Worm (Caenorhabditis elegans) whole organism, L4 larva: ENCODE data around the gene apl-1.
A peak's percentile ranks its signal among the peaks of the same experiment; 100 is the strongest.

Experiments used
- T20F7.1 ChIP-seq: fragments of 200-800 bp; sonication (Bioruptor generic); optimal IDR thresholded peaks from 2 replicates; lab custom pipeline; 2018; ENCODE audit warnings: mild to moderate bottlenecking, missing genetic modification characterization, missing compliant biosample characterization
- T26A8.4 ChIP-seq: fragments of 200-800 bp; sonication (Bioruptor generic); IDR thresholded peaks from 2 replicates; pipeline ENCODE4 v1.3.6; 2022; ENCODE audit warnings: missing genetic modification characterization, missing compliant biosample characterization
- Y105C5A.15 ChIP-seq: fragments of 200-800 bp; sonication (Bioruptor generic); IDR thresholded peaks from 2 replicates; pipeline ENCODE4 v1.3.6; 2022; ENCODE audit warnings: missing genetic modification characterization, missing compliant biosample characterization
- Y48G9A.11 ChIP-seq: fragments of 200-800 bp; sonication (Bioruptor generic); IDR thresholded peaks from 2 replicates; pipeline ENCODE4 v1.3.6; 2022; ENCODE audit warnings: missing genetic modification reagents, missing genetic modification characterization, missing compliant biosample characterization
- ZK337.2 ChIP-seq: fragments of 200-800 bp; sonication (Bioruptor generic); IDR thresholded peaks from 2 replicates; pipeline ENCODE4 v1.3.6; 2022; ENCODE audit warnings: missing genetic modification reagents, missing genetic modification characterization, missing compliant biosample characterization
- ceh-20 ChIP-seq: fragments of 200-800 bp; sonication (Bioruptor generic); IDR thresholded peaks from 2 replicates; pipeline ENCODE4 v1.3.6; 2022; ENCODE audit warnings: missing genetic modification reagents, missing genetic modification characterization, missing compliant biosample characterization
- ceh-32 ChIP-seq: sonication (generic microtip); optimal IDR thresholded peaks from 2 replicates; lab custom pipeline; 2016; ENCODE audit warnings: mild to moderate bottlenecking, missing genetic modification characterization, missing compliant biosample characterization; ENCODE audit not compliant: poor library complexity
- cey-2 ChIP-seq: sonication (generic microtip); optimal IDR thresholded peaks from 3 replicates; lab custom pipeline; 2017; ENCODE audit warnings: missing genetic modification characterization, mild to moderate bottlenecking, missing compliant biosample characterization, antibody characterized with exemption, borderline replicate concordance; ENCODE audit not compliant: insufficient read depth
- daf-16 ChIP-seq, 3 experiments: sonication (generic microtip); optimal IDR thresholded peaks; 2 replicates each; lab custom pipeline; 2016 to 2017; ENCODE audit warnings: missing genetic modification characterization in 3 of 3, missing genetic modification reagents in 3 of 3, mild to moderate bottlenecking in 2 of 3, missing compliant biosample characterization in 2 of 3, missing biosample characterization in 1 of 3, moderate library complexity in 1 of 3
- daf-19 ChIP-seq: fragments of 200-800 bp; sonication (Bioruptor generic); conservative IDR thresholded peaks from 2 replicates; pipeline ENCODE4 v1.3.6; 2022; ENCODE audit warnings: missing genetic modification characterization, missing compliant biosample characterization
- daf-8 ChIP-seq: fragments of 200-800 bp; sonication (Bioruptor generic); IDR thresholded peaks from 2 replicates; pipeline ENCODE4 v1.3.6; 2022; ENCODE audit warnings: missing genetic modification characterization, missing compliant biosample characterization
- dmd-6 ChIP-seq: fragments of 200-800 bp; sonication (Bioruptor generic); IDR thresholded peaks from 2 replicates; pipeline ENCODE4 v1.3.6; 2022; ENCODE audit warnings: missing genetic modification reagents, missing genetic modification characterization, missing compliant biosample characterization
- dpl-1 ChIP-seq: fragments of 150-350 bp; optimal IDR thresholded peaks from 2 replicates; lab custom pipeline; 2014; ENCODE audit warnings: missing biosample characterization, missing genetic modification reagents, missing genetic modification characterization
- duxl-1 ChIP-seq: sonication (generic microtip); optimal IDR thresholded peaks from 2 replicates; lab custom pipeline; 2016; ENCODE audit warnings: mild to moderate bottlenecking, missing genetic modification characterization, moderate library complexity, missing compliant biosample characterization; ENCODE audit not compliant: poor library complexity
- egl-43 ChIP-seq: fragments of 200-800 bp; sonication (Bioruptor generic); IDR thresholded peaks from 2 replicates; pipeline ENCODE4 v1.3.6; 2022; ENCODE audit warnings: missing genetic modification reagents, missing genetic modification characterization, missing compliant biosample characterization
- fkh-10 ChIP-seq: fragments of 150-350 bp; optimal IDR thresholded peaks from 2 replicates; lab custom pipeline; 2014; ENCODE audit warnings: missing biosample characterization, missing genetic modification reagents, missing genetic modification characterization
- lin-15B ChIP-seq: fragments of 150-350 bp; sonication (generic microtip); optimal IDR thresholded peaks from 3 replicates; lab custom pipeline; 2014; ENCODE audit warnings: missing biosample characterization, missing genetic modification characterization
- lin-38 ChIP-seq: fragments of 200-800 bp; sonication (Bioruptor generic); IDR thresholded peaks from 2 replicates; pipeline ENCODE4 v1.3.6; 2022; ENCODE audit warnings: missing genetic modification reagents, missing genetic modification characterization, missing compliant biosample characterization
- lin-39 ChIP-seq: fragments of 150-350 bp; optimal IDR thresholded peaks from 2 replicates; lab custom pipeline; 2014; ENCODE audit warnings: missing biosample characterization, missing genetic modification reagents, missing genetic modification characterization
- lsy-2 ChIP-seq, 2 experiments: fragments of 150-350 bp in 1 of 2; sonication (generic microtip) in 1 of 2; optimal IDR thresholded peaks; 2 replicates each; lab custom pipeline; 2014 to 2017; ENCODE audit warnings: missing biosample characterization in 2 of 2, missing genetic modification characterization in 2 of 2
- mdt-29 ChIP-seq: fragments of 200-800 bp; sonication (Bioruptor generic); IDR thresholded peaks from 2 replicates; pipeline ENCODE4 v1.3.6; 2022; ENCODE audit warnings: missing genetic modification reagents, missing genetic modification characterization, missing compliant biosample characterization
- mxl-2 ChIP-seq: fragments of 200-800 bp; sonication (Bioruptor generic); conservative IDR thresholded peaks from 2 replicates; pipeline ENCODE4 v1.3.6; 2022; ENCODE audit warnings: missing genetic modification reagents, missing genetic modification characterization, missing compliant biosample characterization
- mxl-3 ChIP-seq: fragments of 200-800 bp; sonication (Bioruptor generic); optimal IDR thresholded peaks from 2 replicates; lab custom pipeline; 2018; ENCODE audit warnings: mild to moderate bottlenecking, missing genetic modification characterization, missing compliant biosample characterization
- nhr-10 ChIP-seq: fragments of 150-350 bp; optimal IDR thresholded peaks from 2 replicates; lab custom pipeline; 2014; ENCODE audit warnings: missing biosample characterization, missing genetic modification characterization
- nhr-111 ChIP-seq: fragments of 200-800 bp; sonication (Bioruptor generic); optimal IDR thresholded peaks from 2 replicates; lab custom pipeline; 2018; ENCODE audit warnings: mild to moderate bottlenecking, missing genetic modification characterization, missing compliant biosample characterization
- nhr-42 ChIP-seq: fragments of 200-800 bp; sonication (Bioruptor generic); IDR thresholded peaks from 2 replicates; pipeline ENCODE4 v1.3.6; 2022; ENCODE audit warnings: missing genetic modification characterization, missing compliant biosample characterization
- pha-4 ChIP-seq, 2 experiments: fragments of 150-350 bp in 1 of 2; fragments of 200-800 bp in 1 of 2; sonication (Bioruptor generic) in 1 of 2; IDR thresholded peaks in 1 of 2; optimal IDR thresholded peaks in 1 of 2; 2 replicates each; pipeline versions ENCODE4 v1.3.6 to Lab custom; 2014 to 2022; ENCODE audit warnings: missing genetic modification characterization in 2 of 2, missing genetic modification reagents in 2 of 2, missing biosample characterization in 1 of 2, missing compliant biosample characterization in 1 of 2
- pqm-1 ChIP-seq: sonication (generic microtip); optimal IDR thresholded peaks from 2 replicates; lab custom pipeline; 2017; ENCODE audit warnings: missing biosample characterization, missing genetic modification characterization
- rbr-2 ChIP-seq: sonication (generic microtip); optimal IDR thresholded peaks from 2 replicates; lab custom pipeline; 2016; ENCODE audit warnings: missing genotype, missing genetic modification characterization, missing compliant biosample characterization
- saeg-2 ChIP-seq: fragments of 200-800 bp; sonication (Bioruptor generic); IDR thresholded peaks from 2 replicates; pipeline ENCODE4 v1.3.6; 2022; ENCODE audit warnings: missing genetic modification reagents, missing genetic modification characterization, missing compliant biosample characterization
- set-16 ChIP-seq: fragments of 200-800 bp; sonication (Bioruptor generic); IDR thresholded peaks from 2 replicates; pipeline ENCODE4 v1.3.6; 2022; ENCODE audit warnings: missing genetic modification reagents, missing genetic modification characterization, missing compliant biosample characterization
- snpc-4 ChIP-seq: fragments of 150-350 bp; optimal IDR thresholded peaks from 2 replicates; lab custom pipeline; 2014; ENCODE audit warnings: missing biosample characterization, missing genetic modification characterization
- spr-3 ChIP-seq: fragments of 200-800 bp; sonication (Bioruptor generic); optimal IDR thresholded peaks from 2 replicates; lab custom pipeline; 2018; ENCODE audit warnings: mild to moderate bottlenecking, missing genetic modification characterization, missing compliant biosample characterization
- unc-39 ChIP-seq: sonication (generic microtip); optimal IDR thresholded peaks from 2 replicates; lab custom pipeline; 2017; ENCODE audit warnings: missing biosample characterization, missing genetic modification characterization
- unc-62 ChIP-seq, 3 experiments: fragments of 150-350 bp in 1 of 3; sonication (generic microtip); optimal IDR thresholded peaks in 2 of 3; peaks in 1 of 3; 1 replicate in 1 of 3; 2 replicates in 2 of 3; lab custom pipeline; 2014 to 2017; ENCODE audit warnings: missing biosample characterization in 3 of 3, missing genetic modification characterization in 3 of 3, missing genetic modification reagents in 3 of 3, missing genotype in 1 of 3
- vab-7 ChIP-seq: fragments of 200-800 bp; sonication (Bioruptor generic); IDR thresholded peaks from 2 replicates; pipeline ENCODE4 v1.3.6; 2022; ENCODE audit warnings: missing genetic modification reagents, missing genetic modification characterization, missing compliant biosample characterization
- zfp-3 ChIP-seq: fragments of 200-800 bp; sonication (Bioruptor generic); conservative IDR thresholded peaks from 2 replicates; pipeline ENCODE4 v1.3.6; 2022; ENCODE audit warnings: missing genetic modification reagents, missing genetic modification characterization, missing compliant biosample characterization
- zip-11 ChIP-seq: fragments of 200-800 bp; sonication (Bioruptor generic); IDR thresholded peaks from 2 replicates; pipeline ENCODE4 v1.3.6; 2022; ENCODE audit warnings: missing genetic modification characterization, missing compliant biosample characterization

The apl-1 gene

DNA sequence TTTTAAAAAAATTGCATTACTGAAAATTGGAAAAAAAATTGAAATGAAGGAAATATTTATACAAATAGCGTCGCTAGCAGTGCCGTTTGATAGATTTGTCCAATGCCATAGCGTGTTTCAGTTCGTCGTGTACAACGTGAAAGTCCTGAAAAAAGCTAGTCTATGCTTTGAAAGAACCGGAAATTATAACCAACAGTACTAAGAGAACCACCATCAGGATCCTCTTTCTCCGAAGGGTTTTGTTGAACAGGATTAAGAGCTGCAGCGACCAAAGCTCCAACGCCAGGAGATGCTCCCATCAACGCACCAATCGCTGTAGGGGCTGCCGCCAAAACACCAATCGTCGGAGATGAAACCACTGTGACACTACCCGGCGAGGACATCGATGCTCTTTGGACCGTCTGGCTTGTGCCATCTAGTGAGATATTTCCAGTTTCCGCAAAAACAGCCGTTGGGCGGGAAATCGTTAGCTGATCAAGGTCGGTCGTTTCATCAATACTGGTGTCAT is 10.4 kb downstream of the apl-1 start (continued):
- TF ChIP-seq T20F7.1 (GFP tag; lab: Kevin White, UChicago): peak; percentile 63

DNA sequence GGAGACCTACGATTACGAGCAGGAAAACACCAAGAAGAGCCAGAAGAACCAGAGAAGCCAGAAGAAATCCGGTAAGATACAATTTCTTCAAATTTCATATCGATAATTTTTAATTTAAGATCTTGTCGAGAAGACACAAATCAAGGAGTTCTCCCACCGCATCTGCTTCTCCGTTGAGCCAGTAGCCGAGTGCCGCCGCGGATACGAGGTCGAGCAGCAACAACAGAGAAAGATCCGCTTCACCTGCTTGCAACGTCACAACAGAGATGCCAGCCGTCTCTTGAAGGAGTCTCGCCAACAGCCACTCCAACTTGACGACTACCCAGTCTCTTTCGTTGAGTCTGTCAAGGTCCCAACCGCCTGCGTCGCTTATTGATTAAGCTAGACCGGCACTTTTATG is 11.0 kb downstream of the apl-1 start:
- TF ChIP-seq pha-4 (GFP tag; IDR thresholded peaks at IDR 0.05; lab: Robert Waterston, UW) (peak; percentile 33; the same call in 1 of the 2 replicates), pha-4 (tag; optimal IDR thresholded peaks at IDR 0.05; lab: Kevin White, UChicago) (no peak), set-16 (GFP tag; lab: Robert Waterston, UW) (peak; percentile 70), ceh-32 (tag; lab: Kevin White, UChicago) (no peak)

DNA sequence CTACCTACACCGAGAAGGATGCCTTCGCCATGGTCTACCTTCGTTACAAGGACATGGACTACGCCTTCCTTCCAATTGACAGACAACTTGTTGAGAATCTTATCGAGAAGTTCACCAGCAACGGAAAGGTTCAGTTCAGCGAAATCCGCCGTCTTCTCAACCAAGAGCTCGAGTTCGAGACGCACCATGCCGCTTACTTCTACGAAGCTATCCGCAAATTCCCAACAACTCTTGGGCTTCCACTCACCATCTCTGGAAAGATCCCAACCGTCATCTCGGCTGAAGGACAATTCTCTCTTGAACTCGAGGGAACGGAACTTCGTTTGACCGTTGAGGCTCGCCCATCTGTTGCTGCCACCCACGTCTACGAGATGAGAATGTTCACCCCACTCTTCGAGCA is 13.2 kb downstream of the apl-1 start:
- TF ChIP-seq pha-4 (GFP tag; IDR thresholded peaks at IDR 0.05; lab: Robert Waterston, UW) (no peak), pha-4 (tag; optimal IDR thresholded peaks at IDR 0.05; lab: Kevin White, UChicago) (no peak), zfp-3 (GFP tag; lab: Robert Waterston, UW) (0 out of 2 replicates have a peak, but pooled peaks have one; percentile 7)
- TF ChIP-seq, all 104 proteins: peak for 1

DNA sequence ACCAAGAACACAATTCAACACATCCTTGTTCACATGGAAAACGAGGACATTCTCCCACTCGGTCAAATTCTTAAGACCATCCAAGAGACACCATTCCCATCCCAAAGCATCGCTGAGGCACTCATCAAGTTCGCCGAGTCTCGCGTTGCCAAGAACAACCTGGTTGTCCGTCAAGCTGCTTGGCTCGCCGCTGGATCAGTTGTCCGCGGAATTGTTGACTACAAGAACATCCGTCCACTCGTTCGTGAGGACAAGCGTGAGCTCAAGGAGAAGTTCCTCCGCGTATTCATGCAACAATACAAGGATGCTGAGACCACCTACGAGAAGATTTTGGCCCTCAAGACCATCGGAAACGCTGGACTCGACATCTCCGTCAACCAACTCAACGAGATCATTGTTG is 14.3 kb downstream of the apl-1 start:
- TF ChIP-seq zfp-3 (GFP tag; lab: Robert Waterston, UW) (peak; percentile 64; the same call in 1 of the 2 replicates), T26A8.4 (GFP tag; lab: Robert Waterston, UW) (no peak)
- TF ChIP-seq, all 104 proteins: peak for 1

DNA sequence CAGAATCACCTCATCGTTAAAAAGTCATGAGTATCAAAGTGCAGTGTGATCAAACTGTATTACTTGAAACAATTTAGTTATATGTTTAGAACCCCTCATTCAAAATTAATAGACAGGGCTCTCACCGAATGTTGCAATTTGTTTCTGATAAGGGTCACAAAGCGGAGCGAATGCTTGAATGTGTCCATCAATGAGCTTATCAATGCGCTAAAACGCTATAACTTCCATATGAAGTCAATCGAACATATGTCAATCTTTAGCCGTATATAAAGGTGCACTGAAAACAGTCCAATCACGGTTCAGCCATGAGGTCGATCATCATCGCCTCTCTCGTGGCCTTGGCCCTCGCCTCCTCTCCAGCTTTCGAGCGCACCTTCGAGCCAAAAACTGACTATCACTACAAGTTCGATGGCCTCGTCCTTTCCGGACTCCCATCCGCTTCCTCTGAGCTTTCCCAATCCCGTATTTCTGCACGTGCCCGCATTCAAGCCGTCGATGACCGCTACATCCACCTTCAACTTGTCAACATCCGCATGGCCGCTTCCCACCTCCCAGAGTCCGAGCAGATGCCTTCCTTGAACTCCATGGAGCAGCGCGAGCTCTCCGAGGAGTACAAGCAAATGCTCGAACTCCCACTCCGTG is 15.8 kb downstream of the apl-1 start, which contains the start of gene vit-2:
vit-2 (plus strand) TSS at position 305 of the 642 bp plus-strand sequence.
- no peak for TF ChIP-seq zip-11 (GFP tag; lab: Robert Waterston, UW)
- TF ChIP-seq egl-43 (GFP tag; lab: Robert Waterston, UW): 0 out of 2 replicates have a peak, but pooled peaks have one; percentile 26
- no peak; the same call in 1 of the 2 replicates for TF ChIP-seq ceh-20
- no peak for TF ChIP-seq lsy-2 (tag; optimal IDR thresholded peaks at IDR 0.05; lab: Kevin White, UChicago)
- TF ChIP-seq nhr-10 (tag; lab: Kevin White, UChicago): no peak
- TF ChIP-seq dmd-6 (GFP tag; lab: Robert Waterston, UW): peak; percentile 88
- no peak for TF ChIP-seq nhr-42 (GFP tag; lab: Robert Waterston, UW)
- no peak for TF ChIP-seq saeg-2 (GFP tag; lab: Robert Waterston, UW)
- no peak for TF ChIP-seq daf-8 (GFP tag; lab: Robert Waterston, UW)
- peak; percentile 91 for TF ChIP-seq set-16 (GFP tag; lab: Robert Waterston, UW)
- TF ChIP-seq fkh-10: no peak
- TF ChIP-seq ceh-32 (tag; lab: Kevin White, UChicago): no peak
- no peak for TF ChIP-seq nhr-111 (GFP tag; lab: Kevin White, UChicago)
- no peak for TF ChIP-seq vab-7 (GFP tag; lab: Robert Waterston, UW)
- no peak for TF ChIP-seq snpc-4 (tag; lab: Kevin White, UChicago)
- no peak for TF ChIP-seq rbr-2 (tag; lab: Kevin White, UChicago)
- TF ChIP-seq Y105C5A.15 (GFP tag; lab: Robert Waterston, UW): no peak
- TF ChIP-seq dpl-1 (GFP tag; lab: Kevin White, UChicago): no peak
- TF ChIP-seq lin-15B (tag; lab: Kevin White, UChicago): no peak
- peak; percentile 81 for TF ChIP-seq mdt-29 (GFP tag; lab: Robert Waterston, UW)
- no peak for TF ChIP-seq daf-19 (GFP tag; lab: Robert Waterston, UW)
- TF ChIP-seq unc-39: no peak
- no peak for TF ChIP-seq spr-3 (GFP tag; lab: Kevin White, UChicago)
- TF ChIP-seq mxl-3 (GFP tag; lab: Kevin White, UChicago): no peak
- TF ChIP-seq lin-39: no peak
- TF ChIP-seq cey-2 (tag; lab: Kevin White, UChicago): no peak
- no peak for TF ChIP-seq Y48G9A.11
- no peak for TF ChIP-seq lin-38 (GFP tag; lab: Robert Waterston, UW)
- no peak for TF ChIP-seq duxl-1 (tag; lab: Kevin White, UChicago)
- peak; percentile 63; the same call in 1 of the 2 replicates for TF ChIP-seq mxl-2
- no peak for TF ChIP-seq pqm-1 (tag; lab: Kevin White, UChicago)
- TF ChIP-seq T26A8.4 (GFP tag; lab: Robert Waterston, UW): no peak
- TF ChIP-seq unc-62 (GFP tag; optimal IDR thresholded peaks at IDR 0.05 in 1 of 2; lab: Kevin White, UChicago): no peak
- TF ChIP-seq unc-62 (tag; optimal IDR thresholded peaks at IDR 0.05; lab: Kevin White, UChicago): no peak
- peak in 1 of 2 experiments; percentile 57 for TF ChIP-seq daf-16 (GFP tag; optimal IDR thresholded peaks at IDR 0.05; lab: Kevin White, UChicago)
- no peak for TF ChIP-seq daf-16 (tag; optimal IDR thresholded peaks at IDR 0.05; lab: Kevin White, UChicago)
- TF ChIP-seq ZK337.2 (GFP tag; lab: Robert Waterston, UW): no peak
